Worm (Caenorhabditis elegans) whole organism, midembryonic: ENCODE measurements around the gene K03H9.3.

Experiments
- T22C8.4 ChIP-seq: fragments of 200-800 bp; sonication (Bioruptor generic); IDR thresholded peaks from 2 replicates; pipeline ENCODE4 v1.3.6; 2022; ENCODE audit warnings: missing genetic modification characterization, missing compliant biosample characterization
- flt-1 ChIP-seq: fragments of 200-800 bp; sonication (Bioruptor generic); IDR thresholded peaks from 2 replicates; pipeline ENCODE4 v1.3.6; 2022; ENCODE audit warnings: missing genetic modification characterization, missing compliant biosample characterization

DNA sequence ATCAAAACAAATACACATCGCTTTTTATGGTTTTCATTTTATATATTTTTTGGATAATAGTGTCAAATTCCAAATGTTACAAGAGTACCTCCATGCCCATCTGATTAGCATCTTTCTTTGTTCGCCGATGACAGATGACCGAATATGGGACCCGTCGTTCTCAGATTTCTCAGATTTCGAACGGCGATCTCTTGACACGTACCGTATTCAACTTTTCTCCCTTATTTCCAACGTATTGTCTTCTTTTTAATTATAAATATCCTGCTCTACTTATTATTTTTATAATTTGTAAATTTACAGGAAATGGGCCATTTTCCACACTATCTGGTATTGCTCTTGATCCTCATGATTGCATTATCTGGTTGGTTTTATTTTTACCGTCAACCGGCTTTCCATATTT lies 24.5 kb upstream of the K03H9.3 start, which contains the start of gene zig-10:
- TF ChIP-seq T22C8.4 (GFP tag; lab: Robert Waterston, UW) (no peak), flt-1 (no peak)
